Worm (Caenorhabditis elegans) whole organism, L4 larva: ENCODE data around the gene spe-49.

Experiments used
- F10B5.3 ChIP-seq: sonication (generic microtip); optimal IDR thresholded peaks from 2 replicates; lab custom pipeline; 2016; ENCODE audit warnings: mild to moderate bottlenecking, missing genetic modification characterization, missing compliant biosample characterization
- F37D6.2 ChIP-seq: sonication (generic microtip); optimal IDR thresholded peaks from 2 replicates; lab custom pipeline; 2016; ENCODE audit warnings: mild to moderate bottlenecking, missing genetic modification characterization, missing compliant biosample characterization
- T20F7.1 ChIP-seq: fragments of 200-800 bp; sonication (Bioruptor generic); optimal IDR thresholded peaks from 2 replicates; lab custom pipeline; 2018; ENCODE audit warnings: mild to moderate bottlenecking, missing genetic modification characterization, missing compliant biosample characterization
- Y48G9A.11 ChIP-seq: fragments of 200-800 bp; sonication (Bioruptor generic); IDR thresholded peaks from 2 replicates; pipeline ENCODE4 v1.3.6; 2022; ENCODE audit warnings: missing genetic modification reagents, missing genetic modification characterization, missing compliant biosample characterization
- aha-1 ChIP-seq: fragments of 150-350 bp; peaks from one replicate; lab custom pipeline; 2014; ENCODE audit warnings: missing biosample characterization, missing genetic modification characterization
- attf-4 ChIP-seq: sonication (generic microtip); optimal IDR thresholded peaks from 3 replicates; lab custom pipeline; 2017; ENCODE audit warnings: missing biosample characterization, missing genetic modification characterization
- ceh-20 ChIP-seq: fragments of 200-800 bp; sonication (Bioruptor generic); IDR thresholded peaks from 2 replicates; pipeline ENCODE4 v1.3.6; 2022; ENCODE audit warnings: missing genetic modification reagents, missing genetic modification characterization, missing compliant biosample characterization
- ctbp-1 ChIP-seq: fragments of 200-800 bp; sonication (Bioruptor generic); IDR thresholded peaks from 2 replicates; pipeline ENCODE4 v1.3.6; 2022; ENCODE audit warnings: missing genetic modification reagents, missing genetic modification characterization, missing compliant biosample characterization
- daf-16 ChIP-seq, 3 experiments: sonication (generic microtip); optimal IDR thresholded peaks; 2 replicates each; lab custom pipeline; 2016 to 2017; ENCODE audit warnings: missing genetic modification characterization in 3 of 3, missing genetic modification reagents in 3 of 3, mild to moderate bottlenecking in 2 of 3, missing compliant biosample characterization in 2 of 3, missing biosample characterization in 1 of 3, moderate library complexity in 1 of 3
- dmd-6 ChIP-seq: fragments of 200-800 bp; sonication (Bioruptor generic); IDR thresholded peaks from 2 replicates; pipeline ENCODE4 v1.3.6; 2022; ENCODE audit warnings: missing genetic modification reagents, missing genetic modification characterization, missing compliant biosample characterization
- dpl-1 ChIP-seq: fragments of 150-350 bp; optimal IDR thresholded peaks from 2 replicates; lab custom pipeline; 2014; ENCODE audit warnings: missing biosample characterization, missing genetic modification reagents, missing genetic modification characterization
- dve-1 ChIP-seq: sonication (generic microtip); optimal IDR thresholded peaks from 2 replicates; lab custom pipeline; 2017; ENCODE audit warnings: antibody characterized with exemption, mild to moderate bottlenecking, missing genetic modification characterization, missing compliant biosample characterization; ENCODE audit not compliant: insufficient read depth
- fkh-10 ChIP-seq: fragments of 150-350 bp; optimal IDR thresholded peaks from 2 replicates; lab custom pipeline; 2014; ENCODE audit warnings: missing biosample characterization, missing genetic modification reagents, missing genetic modification characterization
- gei-8 ChIP-seq: fragments of 200-800 bp; sonication (Bioruptor generic); optimal IDR thresholded peaks from 2 replicates; lab custom pipeline; 2018; ENCODE audit warnings: mild to moderate bottlenecking, missing genetic modification characterization, missing compliant biosample characterization
- hif-1 ChIP-seq, 2 experiments: sonication (generic microtip); optimal IDR thresholded peaks; 2 replicates each; lab custom pipeline; 2016 to 2017; ENCODE audit warnings: missing compliant biosample characterization in 2 of 2, missing genetic modification characterization in 2 of 2, missing genetic modification reagents in 2 of 2, missing genotype in 2 of 2, mild to moderate bottlenecking in 1 of 2
- hlh-11 ChIP-seq: fragments of 200-800 bp; sonication (Bioruptor generic); optimal IDR thresholded peaks from 2 replicates; lab custom pipeline; 2018; ENCODE audit warnings: mild to moderate bottlenecking, missing genetic modification characterization, missing compliant biosample characterization
- hlh-30 ChIP-seq: sonication (generic microtip); optimal IDR thresholded peaks from 2 replicates; lab custom pipeline; 2017; ENCODE audit warnings: antibody characterized with exemption, mild to moderate bottlenecking, missing genetic modification characterization, missing compliant biosample characterization; ENCODE audit not compliant: insufficient read depth
- lin-1 ChIP-seq: fragments of 200-800 bp; sonication (Bioruptor generic); IDR thresholded peaks from 2 replicates; pipeline ENCODE4 v1.3.6; 2022; ENCODE audit warnings: missing genetic modification reagents, missing genetic modification characterization, missing compliant biosample characterization
- lin-39 ChIP-seq: fragments of 150-350 bp; optimal IDR thresholded peaks from 2 replicates; lab custom pipeline; 2014; ENCODE audit warnings: missing biosample characterization, missing genetic modification reagents, missing genetic modification characterization
- lsy-2 ChIP-seq, 2 experiments: fragments of 150-350 bp in 1 of 2; sonication (generic microtip) in 1 of 2; optimal IDR thresholded peaks; 2 replicates each; lab custom pipeline; 2014 to 2017; ENCODE audit warnings: missing biosample characterization in 2 of 2, missing genetic modification characterization in 2 of 2
- madf-5 ChIP-seq, 2 experiments: fragments of 200-800 bp; sonication (Bioruptor generic); IDR thresholded peaks; 2 replicates each; pipeline ENCODE4 v1.3.6; 2022; ENCODE audit warnings: missing compliant biosample characterization in 2 of 2, missing genetic modification characterization in 2 of 2
- madf-9 ChIP-seq: fragments of 200-800 bp; sonication (Bioruptor generic); conservative IDR thresholded peaks from 2 replicates; pipeline ENCODE4 v1.3.6; 2022; ENCODE audit warnings: missing genetic modification reagents, missing genetic modification characterization, missing compliant biosample characterization
- mdl-1 ChIP-seq, 2 experiments: fragments of 150-350 bp in 1 of 2; sonication (generic microtip) in 1 of 2; optimal IDR thresholded peaks; 2 replicates each; lab custom pipeline; 2014 to 2017; ENCODE audit warnings: missing biosample characterization in 2 of 2, missing genetic modification characterization in 2 of 2
- mdt-29 ChIP-seq: fragments of 200-800 bp; sonication (Bioruptor generic); IDR thresholded peaks from 2 replicates; pipeline ENCODE4 v1.3.6; 2022; ENCODE audit warnings: missing genetic modification reagents, missing genetic modification characterization, missing compliant biosample characterization
- mep-1 ChIP-seq: fragments of 150-350 bp; sonication (generic microtip); optimal IDR thresholded peaks from 3 replicates; lab custom pipeline; 2014; ENCODE audit warnings: missing biosample characterization, missing genetic modification characterization
- mes-2 ChIP-seq: sonication (generic microtip); optimal IDR thresholded peaks from 2 replicates; lab custom pipeline; 2016; ENCODE audit warnings: missing genotype, mild to moderate bottlenecking, missing genetic modification characterization, missing compliant biosample characterization; ENCODE audit not compliant: poor library complexity, severe bottlenecking
- mxl-3 ChIP-seq: fragments of 200-800 bp; sonication (Bioruptor generic); optimal IDR thresholded peaks from 2 replicates; lab custom pipeline; 2018; ENCODE audit warnings: mild to moderate bottlenecking, missing genetic modification characterization, missing compliant biosample characterization
- nhr-102 ChIP-seq: sonication (generic microtip); optimal IDR thresholded peaks from 2 replicates; lab custom pipeline; 2016; ENCODE audit warnings: mild to moderate bottlenecking, missing genetic modification characterization, moderate library complexity, missing compliant biosample characterization
- nhr-11 ChIP-seq: fragments of 150-350 bp; optimal IDR thresholded peaks from 2 replicates; lab custom pipeline; 2014; ENCODE audit warnings: missing biosample characterization, missing genetic modification characterization
- nhr-111 ChIP-seq: fragments of 200-800 bp; sonication (Bioruptor generic); optimal IDR thresholded peaks from 2 replicates; lab custom pipeline; 2018; ENCODE audit warnings: mild to moderate bottlenecking, missing genetic modification characterization, missing compliant biosample characterization
- nhr-28 ChIP-seq: fragments of 150-350 bp; optimal IDR thresholded peaks from 2 replicates; lab custom pipeline; 2014; ENCODE audit warnings: missing biosample characterization, missing genetic modification characterization
- nhr-41 ChIP-seq: fragments of 200-800 bp; sonication (Bioruptor generic); IDR thresholded peaks from 2 replicates; pipeline ENCODE4 v1.3.6; 2022; ENCODE audit warnings: missing genetic modification reagents, missing genetic modification characterization, missing compliant biosample characterization
- nhr-48 ChIP-seq: sonication (generic microtip); optimal IDR thresholded peaks from 2 replicates; lab custom pipeline; 2016; ENCODE audit warnings: mild to moderate bottlenecking, missing genetic modification characterization, missing compliant biosample characterization
- nhr-6 ChIP-seq: fragments of 150-350 bp; optimal IDR thresholded peaks from 2 replicates; lab custom pipeline; 2014; ENCODE audit warnings: missing biosample characterization, missing genetic modification characterization
- nhr-77 ChIP-seq: fragments of 150-350 bp; optimal IDR thresholded peaks from 2 replicates; lab custom pipeline; 2014; ENCODE audit warnings: missing biosample characterization, missing genetic modification characterization
- pha-4 ChIP-seq, 2 experiments: fragments of 150-350 bp in 1 of 2; fragments of 200-800 bp in 1 of 2; sonication (Bioruptor generic) in 1 of 2; IDR thresholded peaks in 1 of 2; optimal IDR thresholded peaks in 1 of 2; 2 replicates each; pipeline versions ENCODE4 v1.3.6 to Lab custom; 2014 to 2022; ENCODE audit warnings: missing genetic modification characterization in 2 of 2, missing genetic modification reagents in 2 of 2, missing biosample characterization in 1 of 2, missing compliant biosample characterization in 1 of 2
- php-3 ChIP-seq: fragments of 200-800 bp; sonication (Bioruptor generic); IDR thresholded peaks from 2 replicates; pipeline ENCODE4 v1.3.6; 2022; ENCODE audit warnings: missing genetic modification reagents, missing genetic modification characterization, missing compliant biosample characterization
- pqm-1 ChIP-seq: sonication (generic microtip); optimal IDR thresholded peaks from 2 replicates; lab custom pipeline; 2017; ENCODE audit warnings: missing biosample characterization, missing genetic modification characterization
- rbr-2 ChIP-seq: sonication (generic microtip); optimal IDR thresholded peaks from 2 replicates; lab custom pipeline; 2016; ENCODE audit warnings: missing genotype, missing genetic modification characterization, missing compliant biosample characterization
- saeg-2 ChIP-seq: fragments of 200-800 bp; sonication (Bioruptor generic); IDR thresholded peaks from 2 replicates; pipeline ENCODE4 v1.3.6; 2022; ENCODE audit warnings: missing genetic modification reagents, missing genetic modification characterization, missing compliant biosample characterization
- set-16 ChIP-seq: fragments of 200-800 bp; sonication (Bioruptor generic); IDR thresholded peaks from 2 replicates; pipeline ENCODE4 v1.3.6; 2022; ENCODE audit warnings: missing genetic modification reagents, missing genetic modification characterization, missing compliant biosample characterization
- skn-1 ChIP-seq: fragments of 150-350 bp; optimal IDR thresholded peaks from 2 replicates; lab custom pipeline; 2014; ENCODE audit warnings: missing biosample characterization, missing genetic modification characterization
- tra-1 ChIP-seq: fragments of 200-800 bp; sonication (Bioruptor generic); IDR thresholded peaks from 2 replicates; pipeline ENCODE4 v1.3.6; 2022; ENCODE audit warnings: missing genetic modification reagents, missing genetic modification characterization, missing compliant biosample characterization
- unc-62 ChIP-seq, 3 experiments: fragments of 150-350 bp in 1 of 3; sonication (generic microtip); optimal IDR thresholded peaks in 2 of 3; peaks in 1 of 3; 1 replicate in 1 of 3; 2 replicates in 2 of 3; lab custom pipeline; 2014 to 2017; ENCODE audit warnings: missing biosample characterization in 3 of 3, missing genetic modification characterization in 3 of 3, missing genetic modification reagents in 3 of 3, missing genotype in 1 of 3
- zip-2 ChIP-seq: fragments of 150-350 bp; optimal IDR thresholded peaks from 2 replicates; lab custom pipeline; 2014; ENCODE audit warnings: missing biosample characterization, missing genetic modification characterization

Gene spe-49

ce11 chrV:6240735-6241134 lies 40.4 kb upstream of the spe-49 start (continued):
- TF ChIP-seq mdt-29 (GFP tag; lab: Robert Waterston, UW) (no peak), attf-4 (no peak)

DNA sequence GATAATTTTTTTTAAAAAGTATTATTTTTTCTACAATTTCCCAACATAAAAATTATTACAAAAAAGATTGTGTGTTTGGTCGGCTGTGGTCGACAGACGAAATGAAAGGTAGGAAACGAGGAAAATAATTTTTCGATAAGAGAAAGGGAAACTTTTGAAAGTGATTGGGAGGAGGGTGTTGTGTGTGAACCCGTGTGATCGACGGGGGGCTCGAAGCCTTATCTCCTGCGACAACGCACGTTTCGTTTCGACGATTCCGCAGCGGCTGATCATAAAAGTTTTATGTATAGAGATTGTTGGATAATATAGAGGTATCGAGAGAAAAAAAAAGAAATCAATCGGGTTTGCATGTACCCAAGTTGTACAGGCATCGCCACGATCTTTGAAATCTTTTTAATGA lies 37.9 kb upstream of the spe-49 start:
- TF ChIP-seq lin-1 (GFP tag; lab: Robert Waterston, UW) (peak; percentile 85), madf-5 (GFP tag; IDR thresholded peaks at IDR 0.05; lab: Robert Waterston, UW) (no peak), nhr-28 (peak; percentile 74), dpl-1 (GFP tag; lab: Kevin White, UChicago) (no peak), dmd-6 (GFP tag; lab: Robert Waterston, UW) (peak; percentile 98), mxl-3 (GFP tag; lab: Kevin White, UChicago) (peak; percentile 86), pha-4 (GFP tag; IDR thresholded peaks at IDR 0.05; lab: Robert Waterston, UW) (0 out of 2 replicates have a peak, but pooled peaks have one; percentile 45), pha-4 (tag; optimal IDR thresholded peaks at IDR 0.05; lab: Kevin White, UChicago) (no peak), php-3 (GFP tag; lab: Robert Waterston, UW) (peak; percentile 91), mes-2 (tag; lab: Kevin White, UChicago) (peak; percentile 42), mep-1 (peak; percentile 19), nhr-77 (tag; lab: Kevin White, UChicago) (peak; percentile 51), F10B5.3 (tag; lab: Kevin White, UChicago) (no peak), dve-1 (tag; lab: Kevin White, UChicago) (peak; percentile 73), mdl-1 (tag; optimal IDR thresholded peaks at IDR 0.05; lab: Kevin White, UChicago) (peak; percentile 44 to 57), nhr-48 (tag; lab: Kevin White, UChicago) (peak; percentile 98), hlh-11 (tag; lab: Kevin White, UChicago) (peak; percentile 89), unc-62 (GFP tag; optimal IDR thresholded peaks at IDR 0.05 in 1 of 2; lab: Kevin White, UChicago) (no peak), unc-62 (tag; optimal IDR thresholded peaks at IDR 0.05; lab: Kevin White, UChicago) (no peak), pqm-1 (tag; lab: Kevin White, UChicago) (peak; percentile 36), hlh-30 (peak; percentile 68), lsy-2 (tag; optimal IDR thresholded peaks at IDR 0.05; lab: Kevin White, UChicago) (no peak), tra-1 (GFP tag; lab: Robert Waterston, UW) (peak; percentile 66; the same call in 1 of the 2 replicates), nhr-41 (0 out of 2 replicates have a peak, but pooled peaks have one; percentile 20), hif-1 (tag; optimal IDR thresholded peaks at IDR 0.05; lab: Kevin White, UChicago) (peak in 1 of 2 experiments; percentile 58), ceh-20 (GFP tag; lab: Robert Waterston, UW) (peak; percentile 16; the same call in 1 of the 2 replicates), nhr-102 (tag; lab: Kevin White, UChicago) (peak; percentile 25), T20F7.1 (GFP tag; lab: Kevin White, UChicago) (no peak), daf-16 (GFP tag; optimal IDR thresholded peaks at IDR 0.05; lab: Kevin White, UChicago) (peak in 1 of 2 experiments; percentile 37), daf-16 (tag; optimal IDR thresholded peaks at IDR 0.05; lab: Kevin White, UChicago) (peak; percentile 89)

DNA sequence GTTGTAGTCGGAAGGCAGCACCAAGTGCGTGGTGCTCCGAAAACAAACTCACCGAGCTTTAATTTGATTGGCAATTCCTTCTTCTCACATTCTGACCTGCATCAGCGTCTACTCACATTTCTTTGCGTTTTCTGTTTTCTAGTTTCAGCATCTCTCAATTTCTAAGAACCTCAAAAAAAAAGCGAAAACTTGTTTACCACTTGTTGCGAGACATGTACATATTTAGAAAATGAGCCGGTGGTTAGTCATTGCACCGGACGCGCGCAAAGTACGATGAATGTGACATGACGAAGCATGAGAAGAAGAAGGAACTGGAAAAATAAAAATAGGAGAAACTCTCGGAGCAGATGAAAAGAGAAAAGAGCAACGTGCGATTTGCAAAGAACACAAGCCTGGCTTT lies 36.5 kb upstream of the spe-49 start:
- TF ChIP-seq lin-39 = no peak
- peak in 1 of 2 experiments; percentile 60 for TF ChIP-seq mdl-1 (tag; optimal IDR thresholded peaks at IDR 0.05; lab: Kevin White, UChicago)
- no peak for TF ChIP-seq pqm-1 (tag; lab: Kevin White, UChicago)
- peak in 1 of 2 experiments; percentile 85 for TF ChIP-seq hif-1 (tag; optimal IDR thresholded peaks at IDR 0.05; lab: Kevin White, UChicago)
- TF ChIP-seq Y48G9A.11 (GFP tag; lab: Robert Waterston, UW) = no peak
- TF ChIP-seq F37D6.2 (tag; lab: Kevin White, UChicago) = peak; percentile 40
- TF ChIP-seq zip-2 (tag; lab: Kevin White, UChicago) = no peak
- no peak for TF ChIP-seq madf-9 (GFP tag; lab: Robert Waterston, UW)
- no peak for TF ChIP-seq skn-1
- no peak for TF ChIP-seq gei-8 (GFP tag; lab: Kevin White, UChicago)
- TF ChIP-seq nhr-11 (tag; lab: Kevin White, UChicago) = peak; percentile 71
- TF ChIP-seq rbr-2 = peak; percentile 23
- peak; percentile 55 for TF ChIP-seq nhr-6
- no peak for TF ChIP-seq saeg-2 (GFP tag; lab: Robert Waterston, UW)
- peak; percentile 26 for TF ChIP-seq mep-1
- TF ChIP-seq nhr-111 (GFP tag; lab: Kevin White, UChicago) = no peak
- TF ChIP-seq aha-1 (tag; lab: Kevin White, UChicago) = peak; percentile 59
- peak; percentile 50; the same call in 1 of the 2 replicates for TF ChIP-seq ctbp-1
- TF ChIP-seq nhr-48 (tag; lab: Kevin White, UChicago) = peak; percentile 86
- no peak for TF ChIP-seq mes-2 (tag; lab: Kevin White, UChicago)
- no peak for TF ChIP-seq set-16 (GFP tag; lab: Robert Waterston, UW)
- TF ChIP-seq fkh-10 (GFP tag; lab: Kevin White, UChicago) = peak; percentile 57
- peak; percentile 45 for TF ChIP-seq hlh-30
